Fruit fly (Drosophila melanogaster): Measurements from ENCODE around the gene Dab.
A peak's percentile ranks its signal among the peaks of the same experiment; 100 is the strongest.

The Dab gene

DNA sequence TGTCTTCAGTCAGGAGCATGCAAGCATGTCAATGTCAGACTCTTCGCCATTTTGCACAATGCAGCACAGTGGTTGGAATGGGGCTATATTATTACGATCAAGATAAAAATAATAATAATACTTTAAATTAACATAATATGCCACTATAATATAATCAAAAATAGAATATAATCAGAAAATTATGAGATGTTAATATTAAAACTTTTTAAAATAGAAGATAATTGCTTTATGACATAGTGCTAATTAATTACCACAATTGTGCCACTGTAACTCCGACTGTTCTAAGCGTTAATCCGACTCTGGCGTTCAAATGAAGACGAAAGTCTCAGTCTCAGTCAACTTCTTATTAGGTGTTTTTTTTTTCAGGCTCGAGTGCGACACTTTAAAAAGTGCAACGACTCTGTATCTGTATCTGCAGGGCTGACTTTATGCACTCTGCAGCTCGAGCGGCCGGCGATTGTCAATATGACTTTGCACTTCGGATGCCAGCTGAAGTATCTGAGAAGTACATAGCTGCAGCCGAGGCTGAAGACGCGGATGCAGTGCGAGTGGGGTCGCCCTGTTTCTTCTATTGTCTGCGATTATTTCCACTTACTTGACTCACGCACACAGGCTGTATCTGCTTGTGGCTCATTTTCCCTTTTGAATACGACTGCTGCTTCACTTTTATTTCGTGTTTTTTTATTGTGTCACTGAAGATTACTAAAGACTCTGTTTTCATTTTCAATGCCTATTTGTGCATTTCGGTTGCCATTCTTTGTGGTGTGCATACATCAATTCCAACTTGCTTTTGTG lies 50.5 kb downstream of the Dab start (continued):
- no peak for TF ChIP-seq eyg (GFP tag; optimal IDR thresholded peaks at IDR 0.05)
- TF ChIP-seq vnd (GFP tag; IDR thresholded peaks at IDR 0.05; ENCODE audit: partially characterized antibody), result no peak
- no peak for TF ChIP-seq zfh2 (GFP tag; optimal IDR thresholded peaks at IDR 0.05)
- no peak for TF ChIP-seq CG15601 (tag; optimal IDR thresholded peaks at IDR 0.05)
- peak; percentile 58 for TF ChIP-seq D (optimal IDR thresholded peaks at IDR 0.05)
- no peak for TF ChIP-seq D (GFP tag; optimal IDR thresholded peaks at IDR 0.05)

DNA sequence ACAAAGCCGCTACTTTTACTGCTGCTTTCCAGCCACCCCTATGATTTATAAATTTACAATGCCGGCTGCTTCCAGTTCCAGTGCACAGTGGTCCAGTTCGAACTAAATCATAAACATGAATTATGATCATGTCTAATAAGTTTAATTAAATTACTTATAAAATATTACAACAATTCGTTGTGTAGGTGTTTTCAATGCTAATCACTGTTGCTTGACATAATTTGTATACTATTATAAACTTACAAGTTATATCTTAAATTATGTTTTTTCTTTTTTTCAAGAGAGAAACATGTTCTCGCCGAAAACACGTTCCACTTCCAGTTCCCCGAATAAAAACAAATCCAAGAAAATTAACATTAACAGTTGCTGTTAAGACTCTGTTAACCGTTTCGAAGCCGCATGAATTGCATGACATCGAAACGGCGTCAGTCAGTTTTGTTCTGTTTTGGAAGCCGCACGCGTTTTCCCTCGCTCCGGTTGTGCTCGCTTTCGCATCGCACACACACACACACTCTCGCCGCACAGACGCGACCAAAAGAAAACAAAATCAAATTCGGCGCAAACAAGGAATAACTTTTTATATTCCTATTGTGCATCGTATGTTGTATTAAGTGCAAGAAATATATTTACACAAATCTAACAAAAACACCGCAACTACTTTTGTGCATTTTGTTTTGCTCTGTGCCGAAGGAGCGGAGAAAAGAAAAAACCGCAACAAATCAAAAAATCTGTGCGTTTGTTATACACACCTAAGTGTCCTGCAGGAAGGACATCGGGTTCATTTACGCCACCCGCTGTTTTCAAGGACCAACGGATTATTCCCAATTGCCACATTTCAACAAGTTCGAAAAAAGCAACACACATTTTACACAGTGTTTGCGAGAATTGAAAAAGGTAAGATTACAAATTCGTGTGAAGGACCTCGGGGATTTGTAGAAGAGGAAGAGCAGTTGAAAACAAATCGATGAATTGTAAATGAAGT lies 54.0 kb downstream of the Dab start, which contains the start of gene Nrt:
Gene Nrt, plus strand, starts transcription at position 426 of the 982 bp plus-strand sequence.
- TF ChIP-seq Bgb (GFP tag; IDR thresholded peaks at IDR 0.05; ENCODE audit: partially characterized antibody), result peak; percentile 52
- no peak for TF ChIP-seq sima (GFP tag; optimal IDR thresholded peaks at IDR 0.05)
- TF ChIP-seq CG5953 (GFP tag; IDR thresholded peaks at IDR 0.05), result no peak; the same call in 1 of the 2 replicates
- TF ChIP-seq emc (GFP tag; optimal IDR thresholded peaks at IDR 0.05), result no peak
- TF ChIP-seq E2f1 (GFP tag; IDR thresholded peaks at IDR 0.05), result peak; percentile 36; the same call in 1 of the 2 replicates
- TF ChIP-seq stc (GFP tag; IDR thresholded peaks at IDR 0.05), result 0 out of 2 replicates have a peak, but pooled peaks have one; percentile 58
- peak; percentile 22; the same call in 1 of the 3 replicates for TF ChIP-seq ase (GFP tag; IDR thresholded peaks at IDR 0.05)
- no peak for TF ChIP-seq dati (GFP tag; IDR thresholded peaks at IDR 0.05)
- no peak for TF ChIP-seq CG2889 (GFP tag; IDR thresholded peaks at IDR 0.05)
- peak; percentile 44; the same call in 1 of the 2 replicates for TF ChIP-seq CG4360 (GFP tag; IDR thresholded peaks at IDR 0.05)
- no peak for TF ChIP-seq vnd (GFP tag; IDR thresholded peaks at IDR 0.05; ENCODE audit: partially characterized antibody)
- TF ChIP-seq da (GFP tag; optimal IDR thresholded peaks at IDR 0.05), result no peak
- TF ChIP-seq unc-4 (GFP tag; IDR thresholded peaks at IDR 0.05; ENCODE audit: partially characterized antibody), result no peak
- no peak for TF ChIP-seq fd102C (GFP tag; optimal IDR thresholded peaks at IDR 0.05)
- no peak for TF ChIP-seq jigr1 (GFP tag; IDR thresholded peaks at IDR 0.05)
- peak; percentile 84 for TF ChIP-seq CG2712 (tag; optimal IDR thresholded peaks at IDR 0.05)
- TF ChIP-seq ap (GFP tag; IDR thresholded peaks at IDR 0.05), result no peak; the same call in 1 of the 2 replicates
- peak in 1 of 3 experiments; percentile 84 for TF ChIP-seq Stat92E (GFP tag; optimal IDR thresholded peaks at IDR 0.05)
- TF ChIP-seq Hsf (GFP tag; optimal IDR thresholded peaks at IDR 0.05), result peak; percentile 26
- peak; percentile 58 for TF ChIP-seq CG15011 (GFP tag; optimal IDR thresholded peaks at IDR 0.05)
- TF ChIP-seq CG18476 (GFP tag; optimal IDR thresholded peaks at IDR 0.05), result peak; percentile 72
- TF ChIP-seq CG15514 (GFP tag; optimal IDR thresholded peaks at IDR 0.05), result peak; percentile 7
- TF ChIP-seq CG16815 (GFP tag; optimal IDR thresholded peaks at IDR 0.05), result peak; percentile 18
- TF ChIP-seq bab2 (GFP tag; optimal IDR thresholded peaks at IDR 0.05), result no peak
- no peak for TF ChIP-seq wdn (GFP tag; IDR thresholded peaks at IDR 0.05)
- TF ChIP-seq gfzf (GFP tag; optimal IDR thresholded peaks at IDR 0.05), result no peak
- no peak for TF ChIP-seq mld (GFP tag; IDR thresholded peaks at IDR 0.05; ENCODE audit: partially characterized antibody)
- peak; percentile 67 for TF ChIP-seq salm (tag; optimal IDR thresholded peaks at IDR 0.05)
- TF ChIP-seq Hr39 (optimal IDR thresholded peaks at IDR 0.05), result no peak
- TF ChIP-seq insv (GFP tag; optimal IDR thresholded peaks at IDR 0.05), result peak in 1 of 2 experiments; percentile 61
- TF ChIP-seq CG1233 (GFP tag; optimal IDR thresholded peaks at IDR 0.05), result peak; percentile 59
- no peak for TF ChIP-seq CG11696 (GFP tag; IDR thresholded peaks at IDR 0.05)
- peak; percentile 9 for TF ChIP-seq exex (tag; optimal IDR thresholded peaks at IDR 0.05)
- TF ChIP-seq CG7357 (GFP tag; IDR thresholded peaks at IDR 0.05), result no peak
- TF ChIP-seq az2 (GFP tag; optimal IDR thresholded peaks at IDR 0.05), result peak; percentile 71
- TF ChIP-seq CG4424 (GFP tag; optimal IDR thresholded peaks at IDR 0.05), result peak; percentile 54
- TF ChIP-seq Nf-YC (tag; optimal IDR thresholded peaks at IDR 0.05), result peak; percentile 69
- no peak for TF ChIP-seq vfl (GFP tag; optimal IDR thresholded peaks at IDR 0.05)
- no peak for TF ChIP-seq NC2β (GFP tag; optimal IDR thresholded peaks at IDR 0.05)
- no peak for TF ChIP-seq CG7786 (GFP tag; optimal IDR thresholded peaks at IDR 0.05)
- TF ChIP-seq Bteb2 (GFP tag; optimal IDR thresholded peaks at IDR 0.05), result no peak
